Worm (Caenorhabditis elegans): Measurements from ENCODE around the gene irld-63.

- TF ChIP-seq ama-1 (optimal IDR thresholded peaks at IDR 0.05): no peak
- no peak for TF ChIP-seq flt-1 (GFP tag; IDR thresholded peaks at IDR 0.05)
- TF ChIP-seq tra-4 (tag; optimal IDR thresholded peaks at IDR 0.05): no peak
- TF ChIP-seq sea-1 (GFP tag; conservative IDR thresholded peaks at IDR 0.05): no peak
- no peak for TF ChIP-seq hmg-4 (GFP tag; optimal IDR thresholded peaks at IDR 0.05)
- no peak for TF ChIP-seq hnd-1 (tag; optimal IDR thresholded peaks at IDR 0.05)
- no peak for TF ChIP-seq ceh-13 (GFP tag; optimal IDR thresholded peaks at IDR 0.05)
- TF ChIP-seq ceh-36 (tag; optimal IDR thresholded peaks at IDR 0.05): no peak
- no peak for TF ChIP-seq tbx-37 (GFP tag; conservative IDR thresholded peaks at IDR 0.05)
- TF ChIP-seq tbx-11 (GFP tag; IDR thresholded peaks at IDR 0.05): no peak
Measured at ce11 chrII:2884810-2885209, 45.7 kb upstream of the irld-63 start, which contains the start of gene pigw-1.
